Fruit fly (Drosophila melanogaster): ENCODE results near the gene beta-Spec.

Gene beta-Spec

dm6 chrX:17702738-17703570 is 45.8 kb downstream of the beta-Spec start, which contains the start of the genes CG8188 and par-6 (continued):
- peak; percentile 91 for TF ChIP-seq CG8765 (GFP tag; IDR thresholded peaks at IDR 0.05)
- peak; percentile 78 for TF ChIP-seq H2.0 (GFP tag; IDR thresholded peaks at IDR 0.05)
- peak; percentile 80 for TF ChIP-seq Sry-δ (GFP tag; optimal IDR thresholded peaks at IDR 0.05)
- peak; percentile 69 for TF ChIP-seq Sox100B (GFP tag; optimal IDR thresholded peaks at IDR 0.05)
- TF ChIP-seq ken (GFP tag; IDR thresholded peaks at IDR 0.05), result peak; percentile 91
- 0 out of 2 replicates have a peak, but pooled peaks have one; percentile 47 for TF ChIP-seq hbn (GFP tag; IDR thresholded peaks at IDR 0.05; ENCODE audit: partially characterized antibody)
- peak; percentile 90 for TF ChIP-seq CG32532 (GFP tag; IDR thresholded peaks at IDR 0.05)
- TF ChIP-seq CG12219 (GFP tag; optimal IDR thresholded peaks at IDR 0.05), result peak; percentile 62
- TF ChIP-seq sens-2 (GFP tag; IDR thresholded peaks at IDR 0.05), result peak; percentile 80
- peak; percentile 75 for TF ChIP-seq CG10959 (GFP tag; IDR thresholded peaks at IDR 0.05)
- TF ChIP-seq Six4 (GFP tag; optimal IDR thresholded peaks at IDR 0.05), result peak; percentile 75
- TF ChIP-seq trem (tag; optimal IDR thresholded peaks at IDR 0.05), result peak; percentile 81
- peak; percentile 87 for TF ChIP-seq nmo (GFP tag; optimal IDR thresholded peaks at IDR 0.05)
- TF ChIP-seq kay (GFP tag; optimal IDR thresholded peaks at IDR 0.05), result peak; percentile 60
- TF ChIP-seq CG31365 (tag; optimal IDR thresholded peaks at IDR 0.05), result peak; percentile 34
- peak; percentile 83 for TF ChIP-seq CHES-1-like (GFP tag; optimal IDR thresholded peaks at IDR 0.05)
- peak; percentile 45; the same call in 1 of the 3 replicates for TF ChIP-seq Opbp (GFP tag; IDR thresholded peaks at IDR 0.05; ENCODE audit: partially characterized antibody)
- TF ChIP-seq CG11560 (tag; IDR thresholded peaks at IDR 0.05), result peak; percentile 73
- TF ChIP-seq repo (GFP tag; optimal IDR thresholded peaks at IDR 0.05), result peak; percentile 79
- TF ChIP-seq psq (GFP tag; optimal IDR thresholded peaks at IDR 0.05), result peak; percentile 50
- TF ChIP-seq Neu2 (GFP tag; optimal IDR thresholded peaks at IDR 0.05; ENCODE audit: borderline replicate concordance), result no peak
- TF ChIP-seq MBD-R2 (GFP tag; IDR thresholded peaks at IDR 0.05), result peak; percentile 65
- TF ChIP-seq Atf6 (GFP tag; IDR thresholded peaks at IDR 0.05), result peak; percentile 87
- peak; percentile 85 for TF ChIP-seq ara (GFP tag; IDR thresholded peaks at IDR 0.05)
- peak; percentile 57 for TF ChIP-seq CG8359 (GFP tag; optimal IDR thresholded peaks at IDR 0.05; ENCODE audit: borderline replicate concordance)
- peak; percentile 85 for TF ChIP-seq BEAF-32 (GFP tag; optimal IDR thresholded peaks at IDR 0.05)
- TF ChIP-seq CG12071 (GFP tag; optimal IDR thresholded peaks at IDR 0.05), result no peak
- peak; percentile 88 for TF ChIP-seq stc (GFP tag; IDR thresholded peaks at IDR 0.05)
- peak; percentile 87 for TF ChIP-seq CG11456 (GFP tag; IDR thresholded peaks at IDR 0.05)
- peak; percentile 71 for TF ChIP-seq NC2α (GFP tag; optimal IDR thresholded peaks at IDR 0.05)
- peak; percentile 26 for TF ChIP-seq CG3065 (GFP tag; optimal IDR thresholded peaks at IDR 0.05)
- peak; percentile 92 for TF ChIP-seq Optix (GFP tag; IDR thresholded peaks at IDR 0.05)
- peak; percentile 63; the same call in 1 of the 2 replicates for TF ChIP-seq rib (GFP tag; IDR thresholded peaks at IDR 0.05)
- TF ChIP-seq Dek (tag; optimal IDR thresholded peaks at IDR 0.05), result peak; percentile 79
- TF ChIP-seq Nf-YA (GFP tag; IDR thresholded peaks at IDR 0.05), result peak; percentile 41; the same call in 1 of the 2 replicates
- no peak for TF ChIP-seq Dip2 (GFP tag; IDR thresholded peaks at IDR 0.05)
- peak; percentile 88 for TF ChIP-seq zfh2 (GFP tag; optimal IDR thresholded peaks at IDR 0.05)
- TF ChIP-seq lov (optimal IDR thresholded peaks at IDR 0.05), result no peak
- peak; percentile 70; the same call in 1 of the 3 replicates for TF ChIP-seq lov (GFP tag; IDR thresholded peaks at IDR 0.05)
- TF ChIP-seq Hmx (GFP tag; optimal IDR thresholded peaks at IDR 0.05), result peak; percentile 59
- peak; percentile 74; the same call in 1 of the 2 replicates for TF ChIP-seq peb (GFP tag; IDR thresholded peaks at IDR 0.05)
- TF ChIP-seq gfzf (GFP tag; optimal IDR thresholded peaks at IDR 0.05), result peak; percentile 62
- peak; percentile 80 for TF ChIP-seq E2f1 (GFP tag; IDR thresholded peaks at IDR 0.05)
- peak; percentile 60 for TF ChIP-seq NK7.1 (GFP tag; optimal IDR thresholded peaks at IDR 0.05)
- TF ChIP-seq CG7745 (tag; optimal IDR thresholded peaks at IDR 0.05), result peak; percentile 64
- peak; percentile 80; the same call in 2 of the 3 replicates for TF ChIP-seq CG6175 (GFP tag; IDR thresholded peaks at IDR 0.05)
- TF ChIP-seq gro (GFP tag; optimal IDR thresholded peaks at IDR 0.05), result peak; percentile 89
- peak; percentile 52 for TF ChIP-seq zen (tag; optimal IDR thresholded peaks at IDR 0.05)
- peak; percentile 78 for TF ChIP-seq CG10979 (tag; optimal IDR thresholded peaks at IDR 0.05)
